Worm (Caenorhabditis elegans) whole organism, L3 larva: ENCODE measurements around the gene maoc-1.

ENCODE experiments used
- eor-1 ChIP-seq, 2 experiments: fragments of 150-350 bp; optimal IDR thresholded peaks; 2 replicates each; lab custom pipeline; 2014 to 2018; ENCODE audit warnings: missing biosample characterization in 2 of 2, missing genetic modification characterization in 2 of 2
- fkh-10 ChIP-seq: sonication (generic microtip); optimal IDR thresholded peaks from 2 replicates; lab custom pipeline; 2017; ENCODE audit warnings: missing biosample characterization, missing genetic modification reagents, missing genetic modification characterization
- fkh-2 ChIP-seq: fragments of 150-350 bp; optimal IDR thresholded peaks from 2 replicates; lab custom pipeline; 2014; ENCODE audit warnings: missing biosample characterization, missing genetic modification reagents, missing genetic modification characterization
- fos-1 ChIP-seq: fragments of 150-350 bp; optimal IDR thresholded peaks from 2 replicates; lab custom pipeline; 2014; ENCODE audit warnings: missing biosample characterization, missing genetic modification characterization
- lin-39 ChIP-seq: fragments of 150-350 bp; optimal IDR thresholded peaks from 2 replicates; lab custom pipeline; 2018; ENCODE audit warnings: missing biosample characterization, missing genetic modification reagents, missing genetic modification characterization
- mdl-1 ChIP-seq: fragments of 150-350 bp; optimal IDR thresholded peaks from 2 replicates; lab custom pipeline; 2014; ENCODE audit warnings: missing biosample characterization, missing genetic modification characterization
- nhr-12 ChIP-seq: fragments of 150-350 bp; optimal IDR thresholded peaks from 2 replicates; lab custom pipeline; 2014; ENCODE audit warnings: missing biosample characterization, missing genetic modification characterization
- skn-1 ChIP-seq: fragments of 150-350 bp; optimal IDR thresholded peaks from 2 replicates; lab custom pipeline; 2014; ENCODE audit warnings: missing biosample characterization, missing genetic modification characterization
- snpc-4 ChIP-seq: fragments of 150-350 bp; optimal IDR thresholded peaks from 2 replicates; lab custom pipeline; 2014; ENCODE audit warnings: missing biosample characterization, missing genetic modification characterization

DNA sequence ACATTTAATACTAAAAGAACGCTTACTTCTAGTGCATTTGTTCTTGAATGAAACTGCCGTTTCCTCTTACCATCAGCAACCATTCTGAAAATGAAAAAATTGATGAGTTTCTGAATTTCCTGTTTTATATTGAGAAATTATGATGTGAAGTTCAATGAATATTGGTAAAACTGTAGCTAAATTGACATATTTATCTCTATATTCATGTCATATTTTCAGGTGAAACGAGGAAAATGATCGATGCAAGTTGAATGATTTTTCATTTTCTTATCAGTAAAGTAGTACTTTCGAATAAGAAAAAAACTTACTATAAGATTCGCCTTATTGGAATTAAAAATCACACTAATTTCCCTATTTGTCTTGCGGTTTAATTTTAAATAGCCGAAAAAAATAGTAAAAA lies 14.1 kb downstream of the maoc-1 start, which contains the start of gene E04F6.15:
- TF ChIP-seq skn-1 (tag; lab: Kevin White, UChicago) (no peak), nhr-12 (no peak), fkh-2 (no peak), lin-39 (tag; lab: Kevin White, UChicago) (no peak), mdl-1 (tag; lab: Kevin White, UChicago) (no peak), fkh-10 (GFP tag; lab: Kevin White, UChicago) (no peak), snpc-4 (tag; lab: Kevin White, UChicago) (no peak), fos-1 (tag; lab: Kevin White, UChicago) (no peak), eor-1 (tag; optimal IDR thresholded peaks at IDR 0.05; lab: Kevin White, UChicago) (no peak)
